Worm (Caenorhabditis elegans) whole organism, young adult: Measurements from ENCODE around the gene R10E4.7.

ENCODE experiments used
- D2030.7 ChIP-seq: fragments of 200-800 bp; sonication (Bioruptor generic); IDR thresholded peaks from 2 replicates; pipeline ENCODE4 v1.3.6; 2022; ENCODE audit warnings: missing genetic modification reagents, missing genetic modification characterization, missing compliant biosample characterization
- ZK185.1 ChIP-seq: sonication (generic microtip); optimal IDR thresholded peaks from 2 replicates; lab custom pipeline; 2016; ENCODE audit warnings: mild to moderate bottlenecking, missing genetic modification characterization, missing compliant biosample characterization; ENCODE audit not compliant: poor library complexity, severe bottlenecking
- gei-17 ChIP-seq: fragments of 200-800 bp; sonication (Bioruptor generic); optimal IDR thresholded peaks from 2 replicates; lab custom pipeline; 2018; ENCODE audit warnings: mild to moderate bottlenecking, missing genetic modification characterization, missing compliant biosample characterization
- hmg-1.2 ChIP-seq: fragments of 200-800 bp; sonication (Bioruptor generic); IDR thresholded peaks from 2 replicates; pipeline ENCODE4 v1.3.6; 2022; ENCODE audit warnings: missing genetic modification reagents, missing genetic modification characterization, missing compliant biosample characterization
- madf-6 ChIP-seq: fragments of 200-800 bp; sonication (Bioruptor generic); IDR thresholded peaks from 2 replicates; pipeline ENCODE4 v1.3.6; 2022; ENCODE audit warnings: missing genetic modification reagents, missing genetic modification characterization, missing compliant biosample characterization
- madf-8 ChIP-seq: fragments of 200-800 bp; sonication (Bioruptor generic); conservative IDR thresholded peaks from 2 replicates; pipeline ENCODE4 v1.3.6; 2022; ENCODE audit warnings: missing genetic modification reagents, missing genetic modification characterization, missing compliant biosample characterization
- nhr-27 ChIP-seq: fragments of 200-800 bp; sonication (Bioruptor generic); optimal IDR thresholded peaks from 2 replicates; lab custom pipeline; 2018; ENCODE audit warnings: mild to moderate bottlenecking, missing genetic modification characterization, moderate library complexity, missing compliant biosample characterization
- repo-1 ChIP-seq: sonication (generic microtip); optimal IDR thresholded peaks from 2 replicates; lab custom pipeline; 2017; ENCODE audit warnings: mild to moderate bottlenecking, missing genetic modification characterization, missing compliant biosample characterization
- sdz-38 ChIP-seq: sonication (generic microtip); optimal IDR thresholded peaks from 2 replicates; lab custom pipeline; 2016; ENCODE audit warnings: missing genotype, missing genetic modification characterization, missing compliant biosample characterization
- somi-1 ChIP-seq: fragments of 200-800 bp; sonication (Bioruptor generic); optimal IDR thresholded peaks from 2 replicates; lab custom pipeline; 2018; ENCODE audit warnings: mild to moderate bottlenecking, missing genetic modification characterization, missing compliant biosample characterization
- unc-62 ChIP-seq: fragments of 150-350 bp; optimal IDR thresholded peaks from 2 replicates; lab custom pipeline; 2014; ENCODE audit warnings: missing biosample characterization, missing genetic modification reagents, missing genetic modification characterization

ce11 chrIII:4287379-4287778 lies 7.2 kb upstream of the R10E4.7 start, which contains the start of gene R10E4.3:
- TF ChIP-seq gei-17 (GFP tag; lab: Kevin White, UChicago), result no peak
- no peak for TF ChIP-seq unc-62 (GFP tag; lab: Kevin White, UChicago)
- TF ChIP-seq repo-1 (tag; lab: Kevin White, UChicago), result no peak
- TF ChIP-seq somi-1 (GFP tag; lab: Kevin White, UChicago), result no peak
- no peak for TF ChIP-seq D2030.7 (GFP tag; lab: Robert Waterston, UW)
- TF ChIP-seq ZK185.1, result no peak
- no peak for TF ChIP-seq madf-6 (GFP tag; lab: Robert Waterston, UW)
- no peak for TF ChIP-seq nhr-27 (tag; lab: Kevin White, UChicago)
- TF ChIP-seq hmg-1.2 (GFP tag; lab: Robert Waterston, UW), result no peak
- TF ChIP-seq sdz-38 (tag; lab: Kevin White, UChicago), result no peak
- TF ChIP-seq madf-8 (GFP tag; lab: Robert Waterston, UW), result no peak
